Worm (Caenorhabditis elegans) whole organism, mixed stage, embryonic: ENCODE results near the gene nhr-145.

Experiments
- M03D4.4 ChIP-seq: sonication (generic microtip); optimal IDR thresholded peaks from 2 replicates; lab custom pipeline; 2017; ENCODE audit warnings: mild to moderate bottlenecking, missing genetic modification characterization, missing compliant biosample characterization
- bed-3 ChIP-seq: fragments of 200-800 bp; sonication (Bioruptor generic); optimal IDR thresholded peaks from 3 replicates; lab custom pipeline; 2018; ENCODE audit warnings: mild to moderate bottlenecking, missing genetic modification characterization, moderate library complexity, missing compliant biosample characterization
- blmp-1 ChIP-seq: fragments of 150-350 bp; optimal IDR thresholded peaks from 2 replicates; lab custom pipeline; 2014; ENCODE audit warnings: missing biosample characterization, missing genetic modification characterization
- ceh-39 ChIP-seq: fragments of 150-350 bp; optimal IDR thresholded peaks from 2 replicates; lab custom pipeline; 2014; ENCODE audit warnings: missing biosample characterization, missing genetic modification characterization
- ceh-43 ChIP-seq: fragments of 200-800 bp; sonication (Bioruptor generic); optimal IDR thresholded peaks from 2 replicates; lab custom pipeline; 2018; ENCODE audit warnings: mild to moderate bottlenecking, missing genetic modification characterization, moderate library complexity, missing compliant biosample characterization
- ceh-83 ChIP-seq: fragments of 200-800 bp; sonication (Bioruptor generic); optimal IDR thresholded peaks from 2 replicates; lab custom pipeline; 2018; ENCODE audit warnings: mild to moderate bottlenecking, missing genetic modification characterization, missing compliant biosample characterization
- ces-1 ChIP-seq: fragments of 150-350 bp; optimal IDR thresholded peaks from 2 replicates; lab custom pipeline; 2014; ENCODE audit warnings: missing biosample characterization, missing genetic modification reagents, missing genetic modification characterization
- cnd-1 ChIP-seq: fragments of 200-800 bp; sonication (Bioruptor generic); optimal IDR thresholded peaks from 2 replicates; lab custom pipeline; 2018; ENCODE audit warnings: mild to moderate bottlenecking, missing genetic modification characterization, missing compliant biosample characterization
- drap-1 ChIP-seq: fragments of 200-800 bp; sonication (Bioruptor generic); optimal IDR thresholded peaks from 3 replicates; lab custom pipeline; 2018; ENCODE audit warnings: mild to moderate bottlenecking, missing genetic modification characterization, missing compliant biosample characterization
- elt-1 ChIP-seq: sonication (generic microtip); optimal IDR thresholded peaks from 2 replicates; lab custom pipeline; 2017; ENCODE audit warnings: missing genetic modification characterization, mild to moderate bottlenecking, missing compliant biosample characterization, antibody characterized with exemption, moderate library complexity, borderline replicate concordance; ENCODE audit not compliant: insufficient read depth
- elt-3 ChIP-seq: fragments of 150-350 bp; optimal IDR thresholded peaks from 2 replicates; lab custom pipeline; 2014; ENCODE audit warnings: missing biosample characterization, missing genetic modification characterization
- flh-1 ChIP-seq: fragments of 200-800 bp; sonication (Bioruptor generic); optimal IDR thresholded peaks from 2 replicates; lab custom pipeline; 2018; ENCODE audit warnings: mild to moderate bottlenecking, missing genetic modification characterization, moderate library complexity, missing compliant biosample characterization
- ham-2 ChIP-seq: fragments of 200-800 bp; sonication (Bioruptor generic); optimal IDR thresholded peaks from 2 replicates; lab custom pipeline; 2018; ENCODE audit warnings: mild to moderate bottlenecking, missing genetic modification characterization, missing compliant biosample characterization
- hlh-1 ChIP-seq: fragments of 150-350 bp; optimal IDR thresholded peaks from 2 replicates; lab custom pipeline; 2014; ENCODE audit warnings: missing biosample characterization, missing genetic modification reagents, missing genetic modification characterization
- lin-13 ChIP-seq: fragments of 150-350 bp; optimal IDR thresholded peaks from 2 replicates; lab custom pipeline; 2014; ENCODE audit warnings: missing biosample characterization, missing genetic modification characterization
- lin-32 ChIP-seq: fragments of 200-800 bp; sonication (Bioruptor generic); optimal IDR thresholded peaks from 2 replicates; lab custom pipeline; 2018; ENCODE audit warnings: mild to moderate bottlenecking, missing genetic modification characterization, missing compliant biosample characterization
- lsy-2 ChIP-seq: fragments of 150-350 bp; optimal IDR thresholded peaks from 2 replicates; lab custom pipeline; 2014; ENCODE audit warnings: missing biosample characterization, missing genetic modification characterization
- mab-5 ChIP-seq: fragments of 150-350 bp; optimal IDR thresholded peaks from 2 replicates; lab custom pipeline; 2014; ENCODE audit warnings: missing biosample characterization, missing genetic modification characterization
- mep-1 ChIP-seq: fragments of 150-350 bp; optimal IDR thresholded peaks from 2 replicates; lab custom pipeline; 2017; ENCODE audit warnings: missing biosample characterization, missing genetic modification reagents, missing genetic modification characterization, inconsistent platforms
- mls-2 ChIP-seq: sonication (generic microtip); optimal IDR thresholded peaks from 2 replicates; lab custom pipeline; 2016; ENCODE audit warnings: mild to moderate bottlenecking, missing genetic modification characterization, moderate library complexity, missing compliant biosample characterization
- nhr-12 ChIP-seq: fragments of 150-350 bp; optimal IDR thresholded peaks from 2 replicates; lab custom pipeline; 2014; ENCODE audit warnings: missing biosample characterization, missing genetic modification characterization
- nhr-2 ChIP-seq: fragments of 150-350 bp; optimal IDR thresholded peaks from 2 replicates; lab custom pipeline; 2014; ENCODE audit warnings: missing biosample characterization, missing genetic modification characterization
- nhr-237 ChIP-seq: fragments of 150-350 bp; optimal IDR thresholded peaks from 2 replicates; lab custom pipeline; 2014; ENCODE audit warnings: missing biosample characterization, missing genetic modification characterization
- nhr-28 ChIP-seq: fragments of 150-350 bp; optimal IDR thresholded peaks from 2 replicates; lab custom pipeline; 2014; ENCODE audit warnings: missing biosample characterization, missing genetic modification characterization
- snpc-4 ChIP-seq: fragments of 150-350 bp; optimal IDR thresholded peaks from 2 replicates; lab custom pipeline; 2014; ENCODE audit warnings: missing biosample characterization, missing genetic modification characterization
- sptf-1 ChIP-seq: sonication (generic microtip); optimal IDR thresholded peaks from 2 replicates; lab custom pipeline; 2017; ENCODE audit warnings: mild to moderate bottlenecking, missing genetic modification characterization, moderate library complexity, missing compliant biosample characterization
- tbx-8 ChIP-seq: fragments of 200-800 bp; sonication (Bioruptor generic); optimal IDR thresholded peaks from 2 replicates; lab custom pipeline; 2018; ENCODE audit warnings: mild to moderate bottlenecking, missing genetic modification characterization, moderate library complexity, missing compliant biosample characterization
- unc-120 ChIP-seq: sonication (generic microtip); optimal IDR thresholded peaks from 2 replicates; lab custom pipeline; 2017; ENCODE audit warnings: missing genetic modification characterization, missing compliant biosample characterization; ENCODE audit not compliant: poor library complexity, severe bottlenecking
- unc-39 ChIP-seq: fragments of 150-350 bp; optimal IDR thresholded peaks from 2 replicates; lab custom pipeline; 2014; ENCODE audit warnings: missing biosample characterization, missing genetic modification characterization
- zip-8 ChIP-seq: fragments of 150-350 bp; optimal IDR thresholded peaks from 2 replicates; lab custom pipeline; 2014; ENCODE audit warnings: missing biosample characterization, missing genetic modification characterization
- ztf-11 ChIP-seq: fragments of 150-350 bp; optimal IDR thresholded peaks from 2 replicates; lab custom pipeline; 2014; ENCODE audit warnings: missing biosample characterization, missing genetic modification characterization

The nhr-145 gene

ce11 chrV:19063326-19063725 is 24.2 kb upstream of the nhr-145 start:
- TF ChIP-seq ceh-43 (GFP tag; lab: Kevin White, UChicago) (no peak), drap-1 (no peak), ztf-11 (no peak), bed-3 (GFP tag; lab: Kevin White, UChicago) (no peak), elt-1 (tag; lab: Kevin White, UChicago) (no peak), zip-8 (tag; lab: Kevin White, UChicago) (no peak), flh-1 (GFP tag; lab: Kevin White, UChicago) (no peak)

DNA sequence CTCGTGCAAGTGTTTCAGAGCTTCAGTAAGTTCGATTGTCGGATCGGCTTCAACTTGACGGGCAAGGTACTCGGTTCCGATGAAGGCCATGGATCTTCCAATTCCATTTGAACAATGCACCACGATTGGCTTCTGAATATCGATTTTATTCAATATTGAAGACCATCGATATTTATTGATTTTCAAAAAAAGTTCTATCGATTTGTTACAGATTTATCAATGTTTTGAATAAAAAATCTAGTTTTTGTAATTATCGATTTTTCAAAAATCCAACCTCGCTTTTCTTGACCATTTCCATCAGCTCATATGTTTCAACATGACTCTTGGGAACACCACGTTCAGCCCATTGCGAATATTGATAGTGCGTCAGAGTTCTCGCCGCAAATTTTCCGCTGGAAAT is 18.6 kb upstream of the nhr-145 start:
- TF ChIP-seq nhr-28 (tag; lab: Kevin White, UChicago), result no peak
- no peak for TF ChIP-seq zip-8 (tag; lab: Kevin White, UChicago)
- TF ChIP-seq elt-3 (tag; lab: Kevin White, UChicago), result no peak
- no peak for TF ChIP-seq ham-2 (GFP tag; lab: Kevin White, UChicago)
- TF ChIP-seq ceh-39 (tag; lab: Kevin White, UChicago), result no peak
- no peak for TF ChIP-seq unc-120
- no peak for TF ChIP-seq snpc-4 (tag; lab: Kevin White, UChicago)
- no peak for TF ChIP-seq cnd-1 (tag; lab: Kevin White, UChicago)
- TF ChIP-seq ces-1 (GFP tag; lab: Kevin White, UChicago), result no peak
- TF ChIP-seq blmp-1 (tag; lab: Kevin White, UChicago), result no peak
- no peak for TF ChIP-seq unc-39 (tag; lab: Kevin White, UChicago)
- no peak for TF ChIP-seq lin-32 (GFP tag; lab: Kevin White, UChicago)
- no peak for TF ChIP-seq tbx-8 (GFP tag; lab: Kevin White, UChicago)
- TF ChIP-seq ceh-83, result no peak
- no peak for TF ChIP-seq lsy-2 (tag; lab: Kevin White, UChicago)
- no peak for TF ChIP-seq ceh-43 (GFP tag; lab: Kevin White, UChicago)
- no peak for TF ChIP-seq drap-1
- no peak for TF ChIP-seq nhr-2 (tag; lab: Kevin White, UChicago)
- TF ChIP-seq mls-2 (tag; lab: Kevin White, UChicago), result no peak
- no peak for TF ChIP-seq ztf-11

DNA sequence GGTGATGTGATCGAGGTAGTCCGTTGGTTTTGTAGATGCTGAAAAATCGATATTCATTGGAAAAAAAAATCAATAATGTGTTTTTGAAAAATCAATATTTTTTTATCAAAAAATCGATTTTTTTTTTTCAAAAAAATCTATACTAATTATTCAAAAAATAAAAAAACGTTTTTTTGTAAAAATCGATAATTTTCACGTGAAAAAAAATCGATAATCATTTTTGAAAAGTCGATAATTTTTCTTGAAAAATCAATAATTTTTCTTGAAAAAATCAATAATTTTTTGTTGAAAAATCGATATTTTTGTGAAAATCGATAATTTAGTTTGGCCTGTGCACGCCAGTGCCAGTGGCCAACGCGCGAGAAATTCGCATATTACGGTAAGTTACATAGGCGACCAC is 14.4 kb upstream of the nhr-145 start:
- TF ChIP-seq ceh-43 (GFP tag; lab: Kevin White, UChicago), result no peak
- TF ChIP-seq ztf-11, result no peak
- no peak for TF ChIP-seq nhr-12 (tag; lab: Kevin White, UChicago)
- TF ChIP-seq blmp-1 (tag; lab: Kevin White, UChicago), result no peak
- no peak for TF ChIP-seq ceh-83
- TF ChIP-seq flh-1 (GFP tag; lab: Kevin White, UChicago), result no peak
- TF ChIP-seq nhr-237 (tag; lab: Kevin White, UChicago), result no peak
- TF ChIP-seq snpc-4 (tag; lab: Kevin White, UChicago), result no peak
- no peak for TF ChIP-seq ham-2 (GFP tag; lab: Kevin White, UChicago)
- TF ChIP-seq M03D4.4 (tag; lab: Kevin White, UChicago), result no peak
- no peak for TF ChIP-seq mab-5
- no peak for TF ChIP-seq unc-120
- TF ChIP-seq mep-1 (tag; lab: Kevin White, UChicago), result no peak
- no peak for TF ChIP-seq sptf-1 (tag; lab: Kevin White, UChicago)
- TF ChIP-seq drap-1, result no peak

DNA sequence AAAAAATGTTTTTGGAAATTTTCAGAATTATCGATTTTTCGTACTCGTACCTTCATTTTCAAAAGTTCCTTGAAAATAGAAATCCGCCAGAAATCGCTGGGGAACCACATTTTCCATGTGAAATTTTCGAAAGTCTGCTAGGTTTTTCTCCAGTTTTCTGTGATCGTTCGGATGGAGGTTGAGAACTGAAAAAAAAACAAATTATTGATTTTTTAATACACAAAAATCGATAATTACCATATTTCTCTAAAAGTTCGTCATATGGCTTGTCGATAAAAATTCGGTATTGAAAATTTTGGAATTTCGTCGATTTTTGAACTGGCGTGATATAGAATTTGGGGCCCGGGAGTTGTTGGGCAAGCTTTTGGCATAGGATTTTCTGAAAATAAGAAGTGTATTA is 10.7 kb upstream of the nhr-145 start:
- no peak for TF ChIP-seq ham-2 (GFP tag; lab: Kevin White, UChicago)
- no peak for TF ChIP-seq hlh-1 (tag; lab: Kevin White, UChicago)
- no peak for TF ChIP-seq nhr-2 (tag; lab: Kevin White, UChicago)
- TF ChIP-seq mep-1 (tag; lab: Kevin White, UChicago), result no peak
- TF ChIP-seq blmp-1 (tag; lab: Kevin White, UChicago), result no peak
- no peak for TF ChIP-seq lin-32 (GFP tag; lab: Kevin White, UChicago)
- TF ChIP-seq elt-1 (tag; lab: Kevin White, UChicago), result no peak
- TF ChIP-seq unc-120, result no peak
- no peak for TF ChIP-seq zip-8 (tag; lab: Kevin White, UChicago)
- TF ChIP-seq drap-1, result no peak
- no peak for TF ChIP-seq ztf-11
- no peak for TF ChIP-seq lin-13 (tag; lab: Kevin White, UChicago)
- no peak for TF ChIP-seq sptf-1 (tag; lab: Kevin White, UChicago)
- TF ChIP-seq flh-1 (GFP tag; lab: Kevin White, UChicago), result no peak
- no peak for TF ChIP-seq ceh-39 (tag; lab: Kevin White, UChicago)
- TF ChIP-seq snpc-4 (tag; lab: Kevin White, UChicago), result no peak
- no peak for TF ChIP-seq tbx-8 (GFP tag; lab: Kevin White, UChicago)
- TF ChIP-seq M03D4.4 (tag; lab: Kevin White, UChicago), result no peak
- TF ChIP-seq lsy-2 (tag; lab: Kevin White, UChicago), result no peak
- TF ChIP-seq unc-39 (tag; lab: Kevin White, UChicago), result no peak
